Worm (Caenorhabditis elegans): ENCODE results near the gene pad-2.

The pad-2 gene

ce11 chrIII:10261256-10261655 is 17.7 kb upstream of the pad-2 start:
- TF ChIP-seq F52B5.7 (tag; optimal IDR thresholded peaks at IDR 0.05) (no peak), rec-8 (tag; optimal IDR thresholded peaks at IDR 0.05) (no peak), lsl-1 (GFP tag; optimal IDR thresholded peaks at IDR 0.05) (peak; percentile 11), akir-1 (GFP tag; optimal IDR thresholded peaks at IDR 0.05) (no peak)

- no peak for TF ChIP-seq unc-130 (GFP tag; optimal IDR thresholded peaks at IDR 0.05)
- TF ChIP-seq nhr-179 (tag; optimal IDR thresholded peaks at IDR 0.05): no peak
- no peak for TF ChIP-seq nhr-27 (tag; optimal IDR thresholded peaks at IDR 0.05)
- TF ChIP-seq dox-1 (GFP tag; IDR thresholded peaks at IDR 0.05): no peak
- no peak for TF ChIP-seq F49E8.2 (tag; optimal IDR thresholded peaks at IDR 0.05; ENCODE audit: insufficient read depth)
- no peak for TF ChIP-seq F57C9.4 (tag; optimal IDR thresholded peaks at IDR 0.05)
- TF ChIP-seq ztf-18 (tag; optimal IDR thresholded peaks at IDR 0.05): no peak
- TF ChIP-seq F22D6.2 (tag; optimal IDR thresholded peaks at IDR 0.05): no peak
- TF ChIP-seq ccch-3 (GFP tag; optimal IDR thresholded peaks at IDR 0.05): no peak
- no peak for TF ChIP-seq Y53F4B.3 (GFP tag; IDR thresholded peaks at IDR 0.05)
- no peak for TF ChIP-seq sptf-2 (GFP tag; optimal IDR thresholded peaks at IDR 0.05)
- TF ChIP-seq B0261.1 (tag; optimal IDR thresholded peaks at IDR 0.05): no peak
- no peak for TF ChIP-seq ztf-3 (GFP tag; optimal IDR thresholded peaks at IDR 0.05)
- TF ChIP-seq let-526 (GFP tag; IDR thresholded peaks at IDR 0.05): no peak
- no peak for TF ChIP-seq hlh-26 (GFP tag; conservative IDR thresholded peaks at IDR 0.05)
- no peak for TF ChIP-seq C17E4.6 (GFP tag; IDR thresholded peaks at IDR 0.05)
Measured at ce11 chrIII:10261682-10262081, 17.2 kb upstream of the pad-2 start, which contains the start of gene bbs-5. Gene bbs-5 (minus strand): TSS chrIII:10261782.

ce11 chrIII:10266824-10267223 is 12.1 kb upstream of the pad-2 start, which contains the start of gene inpp-4B:
Gene inpp-4B (minus strand): TSS chrIII:10266877.
- peak; percentile 17; the same call in 1 of the 2 replicates for TF ChIP-seq dox-1 (GFP tag; IDR thresholded peaks at IDR 0.05)
- TF ChIP-seq ztf-18 (tag; optimal IDR thresholded peaks at IDR 0.05): peak; percentile 85
- TF ChIP-seq mcd-1 (GFP tag; IDR thresholded peaks at IDR 0.05): peak; percentile 58

ce11 chrIII:10270778-10271307 is 8.1 kb upstream of the pad-2 start, which contains the start of gene cnk-1:
Gene cnk-1 (plus strand): TSS chrIII:10271257.
- TF ChIP-seq ceh-100 (GFP tag; IDR thresholded peaks at IDR 0.05) (peak; percentile 93), snpc-1.3 (tag; optimal IDR thresholded peaks at IDR 0.05; ENCODE audit: insufficient read depth) (no peak), ztf-26 (tag; optimal IDR thresholded peaks at IDR 0.05) (peak; percentile 26), sea-2 (GFP tag; IDR thresholded peaks at IDR 0.05) (peak; percentile 92), cebp-2 (GFP tag; IDR thresholded peaks at IDR 0.05) (peak; percentile 94), rec-8 (tag; optimal IDR thresholded peaks at IDR 0.05) (peak in 1 of 2 experiments; percentile 58), hmg-20 (GFP tag; IDR thresholded peaks at IDR 0.05) (peak; percentile 96), B0035.1 (tag; optimal IDR thresholded peaks at IDR 0.05) (peak; percentile 39), tbp1 (GFP tag; optimal IDR thresholded peaks at IDR 0.05) (peak; percentile 67), egl-18 (GFP tag; IDR thresholded peaks at IDR 0.05) (peak; percentile 93), F39B2.1 (GFP tag; IDR thresholded peaks at IDR 0.05) (peak; percentile 81), F52B5.7 (tag; optimal IDR thresholded peaks at IDR 0.05) (peak; percentile 30), ceh-40 (GFP tag; IDR thresholded peaks at IDR 0.05) (peak; percentile 73; the same call in 1 of the 2 replicates), sptf-2 (GFP tag; optimal IDR thresholded peaks at IDR 0.05) (no peak), snpc-3.4 (tag; optimal IDR thresholded peaks at IDR 0.05) (peak; percentile 30), attf-5 (GFP tag; optimal IDR thresholded peaks at IDR 0.05) (peak; percentile 82), atf-7 (tag; optimal IDR thresholded peaks at IDR 0.05) (peak; percentile 69), repo-1 (tag; optimal IDR thresholded peaks at IDR 0.05) (peak; percentile 60), Y56A3A.18 (GFP tag; IDR thresholded peaks at IDR 0.05) (peak; percentile 95), madf-8 (GFP tag; conservative IDR thresholded peaks at IDR 0.05) (peak; percentile 93), fkh-3 (tag; optimal IDR thresholded peaks at IDR 0.05) (no peak), C17E4.6 (GFP tag; IDR thresholded peaks at IDR 0.05) (peak; percentile 98), aptf-3 (GFP tag; IDR thresholded peaks at IDR 0.05) (peak; percentile 93), ekl-4 (GFP tag; IDR thresholded peaks at IDR 0.05) (peak; percentile 98), ztf-25 (GFP tag; IDR thresholded peaks at IDR 0.05) (peak; percentile 97), somi-1 (GFP tag; optimal IDR thresholded peaks at IDR 0.05) (peak; percentile 61)

All from whole organism, young adult.